Worm (Caenorhabditis elegans) whole organism, L4 larva: ENCODE results near the gene acdh-12.

Source experiments
- F44E2.7 ChIP-seq: fragments of 200-800 bp; sonication (Bioruptor generic); IDR thresholded peaks from 2 replicates; pipeline ENCODE4 v2.1.2; 2022; ENCODE audit warnings: missing genetic modification characterization, missing compliant biosample characterization
- F49E8.2 ChIP-seq: sonication (generic microtip); optimal IDR thresholded peaks from 2 replicates; lab custom pipeline; 2016; ENCODE audit warnings: missing compliant biosample characterization, mild to moderate bottlenecking, missing genetic modification characterization, borderline replicate concordance
- Y48G9A.11 ChIP-seq: fragments of 200-800 bp; sonication (Bioruptor generic); IDR thresholded peaks from 2 replicates; pipeline ENCODE4 v1.3.6; 2022; ENCODE audit warnings: missing genetic modification reagents, missing genetic modification characterization, missing compliant biosample characterization
- ZK337.2 ChIP-seq: fragments of 200-800 bp; sonication (Bioruptor generic); IDR thresholded peaks from 2 replicates; pipeline ENCODE4 v1.3.6; 2022; ENCODE audit warnings: missing genetic modification reagents, missing genetic modification characterization, missing compliant biosample characterization
- ZK546.5 ChIP-seq, 2 experiments: sonication (generic microtip); optimal IDR thresholded peaks; 2 replicates each; lab custom pipeline; 2017; ENCODE audit warnings: missing biosample characterization in 2 of 2, missing genetic modification characterization in 2 of 2
- aha-1 ChIP-seq: fragments of 150-350 bp; peaks from one replicate; lab custom pipeline; 2014; ENCODE audit warnings: missing biosample characterization, missing genetic modification characterization
- ama-1 ChIP-seq: fragments of 150-350 bp; optimal IDR thresholded peaks from 2 replicates; lab custom pipeline; 2014; ENCODE audit warnings: inconsistent platforms, mixed read lengths
- arid-1 ChIP-seq: fragments of 200-800 bp; sonication (Bioruptor generic); conservative IDR thresholded peaks from 2 replicates; pipeline ENCODE4 v1.3.6; 2022; ENCODE audit warnings: missing genetic modification reagents, missing genetic modification characterization, missing compliant biosample characterization
- cey-2 ChIP-seq: sonication (generic microtip); optimal IDR thresholded peaks from 3 replicates; lab custom pipeline; 2017; ENCODE audit warnings: missing genetic modification characterization, mild to moderate bottlenecking, missing compliant biosample characterization, antibody characterized with exemption, borderline replicate concordance; ENCODE audit not compliant: insufficient read depth
- daf-12 ChIP-seq: fragments of 150-350 bp; optimal IDR thresholded peaks from 2 replicates; lab custom pipeline; 2014; ENCODE audit warnings: missing biosample characterization, missing genetic modification reagents, missing genetic modification characterization
- daf-16 ChIP-seq, 3 experiments: sonication (generic microtip); optimal IDR thresholded peaks; 2 replicates each; lab custom pipeline; 2016 to 2017; ENCODE audit warnings: missing genetic modification characterization in 3 of 3, missing genetic modification reagents in 3 of 3, mild to moderate bottlenecking in 2 of 3, missing compliant biosample characterization in 2 of 3, missing biosample characterization in 1 of 3, moderate library complexity in 1 of 3
- dmd-6 ChIP-seq: fragments of 200-800 bp; sonication (Bioruptor generic); IDR thresholded peaks from 2 replicates; pipeline ENCODE4 v1.3.6; 2022; ENCODE audit warnings: missing genetic modification reagents, missing genetic modification characterization, missing compliant biosample characterization
- dmd-8 ChIP-seq: fragments of 200-800 bp; sonication (Bioruptor generic); IDR thresholded peaks from 2 replicates; pipeline ENCODE4 v1.3.6; 2022; ENCODE audit warnings: missing genetic modification characterization, missing compliant biosample characterization
- dmd-9 ChIP-seq: fragments of 200-800 bp; sonication (Bioruptor generic); IDR thresholded peaks from 2 replicates; pipeline ENCODE4 v1.3.6; 2022; ENCODE audit warnings: missing genetic modification reagents, missing genetic modification characterization, missing compliant biosample characterization
- duxl-1 ChIP-seq: sonication (generic microtip); optimal IDR thresholded peaks from 2 replicates; lab custom pipeline; 2016; ENCODE audit warnings: mild to moderate bottlenecking, missing genetic modification characterization, moderate library complexity, missing compliant biosample characterization; ENCODE audit not compliant: poor library complexity
- egl-27 ChIP-seq: sonication (generic microtip); optimal IDR thresholded peaks from 3 replicates; lab custom pipeline; 2017; ENCODE audit warnings: missing biosample characterization, missing genetic modification reagents, missing genetic modification characterization
- hlh-11 ChIP-seq: fragments of 200-800 bp; sonication (Bioruptor generic); optimal IDR thresholded peaks from 2 replicates; lab custom pipeline; 2018; ENCODE audit warnings: mild to moderate bottlenecking, missing genetic modification characterization, missing compliant biosample characterization
- jun-1 ChIP-seq: fragments of 150-350 bp; optimal IDR thresholded peaks from 2 replicates; lab custom pipeline; 2014; ENCODE audit warnings: missing biosample characterization, missing genetic modification reagents, missing genetic modification characterization
- lin-15B ChIP-seq: fragments of 150-350 bp; sonication (generic microtip); optimal IDR thresholded peaks from 3 replicates; lab custom pipeline; 2014; ENCODE audit warnings: missing biosample characterization, missing genetic modification characterization
- madf-5 ChIP-seq, 2 experiments: fragments of 200-800 bp; sonication (Bioruptor generic); IDR thresholded peaks; 2 replicates each; pipeline ENCODE4 v1.3.6; 2022; ENCODE audit warnings: missing compliant biosample characterization in 2 of 2, missing genetic modification characterization in 2 of 2
- mdl-1 ChIP-seq, 2 experiments: fragments of 150-350 bp in 1 of 2; sonication (generic microtip) in 1 of 2; optimal IDR thresholded peaks; 2 replicates each; lab custom pipeline; 2014 to 2017; ENCODE audit warnings: missing biosample characterization in 2 of 2, missing genetic modification characterization in 2 of 2
- nhr-102 ChIP-seq: sonication (generic microtip); optimal IDR thresholded peaks from 2 replicates; lab custom pipeline; 2016; ENCODE audit warnings: mild to moderate bottlenecking, missing genetic modification characterization, moderate library complexity, missing compliant biosample characterization
- nhr-111 ChIP-seq: fragments of 200-800 bp; sonication (Bioruptor generic); optimal IDR thresholded peaks from 2 replicates; lab custom pipeline; 2018; ENCODE audit warnings: mild to moderate bottlenecking, missing genetic modification characterization, missing compliant biosample characterization
- nhr-25 ChIP-seq: sonication (generic microtip); optimal IDR thresholded peaks from 2 replicates; lab custom pipeline; 2017; ENCODE audit warnings: missing genetic modification characterization, mild to moderate bottlenecking, missing compliant biosample characterization, antibody characterized with exemption, moderate library complexity, borderline replicate concordance; ENCODE audit not compliant: insufficient read depth
- nhr-28 ChIP-seq: fragments of 150-350 bp; optimal IDR thresholded peaks from 2 replicates; lab custom pipeline; 2014; ENCODE audit warnings: missing biosample characterization, missing genetic modification characterization
- nhr-41 ChIP-seq: fragments of 200-800 bp; sonication (Bioruptor generic); IDR thresholded peaks from 2 replicates; pipeline ENCODE4 v1.3.6; 2022; ENCODE audit warnings: missing genetic modification reagents, missing genetic modification characterization, missing compliant biosample characterization
- nhr-77 ChIP-seq: fragments of 150-350 bp; optimal IDR thresholded peaks from 2 replicates; lab custom pipeline; 2014; ENCODE audit warnings: missing biosample characterization, missing genetic modification characterization
- saeg-2 ChIP-seq: fragments of 200-800 bp; sonication (Bioruptor generic); IDR thresholded peaks from 2 replicates; pipeline ENCODE4 v1.3.6; 2022; ENCODE audit warnings: missing genetic modification reagents, missing genetic modification characterization, missing compliant biosample characterization
- set-16 ChIP-seq: fragments of 200-800 bp; sonication (Bioruptor generic); IDR thresholded peaks from 2 replicates; pipeline ENCODE4 v1.3.6; 2022; ENCODE audit warnings: missing genetic modification reagents, missing genetic modification characterization, missing compliant biosample characterization
- skn-1 ChIP-seq: fragments of 150-350 bp; optimal IDR thresholded peaks from 2 replicates; lab custom pipeline; 2014; ENCODE audit warnings: missing biosample characterization, missing genetic modification characterization
- unc-62 ChIP-seq, 3 experiments: fragments of 150-350 bp in 1 of 3; sonication (generic microtip); optimal IDR thresholded peaks in 2 of 3; peaks in 1 of 3; 1 replicate in 1 of 3; 2 replicates in 2 of 3; lab custom pipeline; 2014 to 2017; ENCODE audit warnings: missing biosample characterization in 3 of 3, missing genetic modification characterization in 3 of 3, missing genetic modification reagents in 3 of 3, missing genotype in 1 of 3
- zfp-3 ChIP-seq: fragments of 200-800 bp; sonication (Bioruptor generic); conservative IDR thresholded peaks from 2 replicates; pipeline ENCODE4 v1.3.6; 2022; ENCODE audit warnings: missing genetic modification reagents, missing genetic modification characterization, missing compliant biosample characterization
- zip-11 ChIP-seq: fragments of 200-800 bp; sonication (Bioruptor generic); IDR thresholded peaks from 2 replicates; pipeline ENCODE4 v1.3.6; 2022; ENCODE audit warnings: missing genetic modification characterization, missing compliant biosample characterization
- ztf-11 ChIP-seq: fragments of 150-350 bp; optimal IDR thresholded peaks from 2 replicates; lab custom pipeline; 2014; ENCODE audit warnings: missing biosample characterization, missing genetic modification characterization

acdh-12 gene

DNA sequence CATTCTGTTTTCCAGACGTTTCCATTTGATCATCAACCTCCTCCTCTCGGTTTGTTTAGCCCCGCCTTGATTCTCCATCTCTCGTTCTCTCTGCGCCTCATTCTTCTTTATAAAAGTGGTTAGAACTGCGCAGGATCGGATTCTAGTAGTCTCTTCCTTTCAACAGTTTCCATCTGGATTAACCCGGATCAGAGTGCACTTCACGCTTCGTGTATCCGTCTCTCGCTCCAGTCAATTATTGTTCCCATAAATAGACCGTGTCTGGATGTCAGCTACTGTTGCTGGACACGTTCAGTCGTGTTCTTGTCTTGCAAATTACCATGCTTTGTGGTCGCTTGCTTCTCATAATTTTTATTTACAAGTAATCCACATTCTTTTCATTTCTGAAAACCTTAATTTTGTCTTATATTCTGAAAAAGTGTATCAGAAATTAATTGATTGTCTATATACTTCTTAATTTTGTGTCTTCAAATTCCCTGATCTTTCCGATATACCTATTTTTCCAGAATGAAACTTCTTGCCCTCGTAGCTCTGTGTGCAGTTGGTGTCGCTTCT lies 33.3 kb upstream of the acdh-12 start, which contains the start of gene F32A5.4:
TSS of gene F32A5.4 (plus strand) at position 505 of the 555 bp plus-strand sequence.
- peak; percentile 73 for TF ChIP-seq ama-1 (lab: Kevin White, UChicago)
- peak; percentile 25 for TF ChIP-seq hlh-11 (tag; lab: Kevin White, UChicago)
- TF ChIP-seq egl-27 (tag; lab: Kevin White, UChicago) = no peak
- TF ChIP-seq arid-1 (GFP tag; lab: Robert Waterston, UW) = 0 out of 2 replicates have a peak, but pooled peaks have one; percentile 16
- TF ChIP-seq skn-1 (tag; lab: Kevin White, UChicago) = no peak

DNA sequence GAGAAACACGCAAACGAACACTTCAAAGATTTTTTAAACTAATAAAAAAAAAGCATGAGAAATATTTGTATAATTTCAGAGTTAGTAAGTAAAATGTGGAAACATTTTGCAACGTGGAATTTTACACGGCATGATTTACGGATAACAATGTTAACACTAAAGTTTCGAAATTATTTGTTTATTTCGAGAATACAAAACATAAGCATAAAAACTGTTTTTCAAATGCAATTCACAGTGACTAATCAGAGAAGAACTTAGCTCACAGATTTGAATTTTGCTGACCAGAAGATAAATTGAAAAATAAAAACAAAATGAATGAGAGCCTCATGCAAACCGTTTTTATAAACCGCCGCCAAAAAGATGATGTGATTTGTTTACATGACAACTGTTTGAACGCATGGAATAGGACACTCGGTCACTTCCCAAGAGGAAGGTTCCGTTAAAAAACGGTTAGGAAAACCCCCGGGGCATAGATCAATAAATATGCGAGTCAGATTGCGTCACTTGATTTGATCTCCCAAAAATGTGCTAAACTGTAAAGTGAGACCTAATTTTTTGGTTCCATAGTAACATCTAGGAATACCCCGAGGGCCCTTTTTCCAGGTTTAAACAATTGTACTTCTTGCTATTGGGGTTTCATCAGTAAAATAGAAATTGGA lies 30.6 kb upstream of the acdh-12 start, which contains the start of gene clh-3:
TSS of gene clh-3 (minus strand) at position 51 of the 659 bp plus-strand sequence.
- no peak for TF ChIP-seq F44E2.7
- no peak for TF ChIP-seq nhr-25 (tag; lab: Kevin White, UChicago)
- TF ChIP-seq F49E8.2 (tag; lab: Kevin White, UChicago) = no peak
- TF ChIP-seq nhr-111 (GFP tag; lab: Kevin White, UChicago) = no peak
- TF ChIP-seq set-16 (GFP tag; lab: Robert Waterston, UW) = no peak
- no peak for TF ChIP-seq dmd-8
- TF ChIP-seq mdl-1 (tag; optimal IDR thresholded peaks at IDR 0.05; lab: Kevin White, UChicago) = no peak
- TF ChIP-seq saeg-2 (GFP tag; lab: Robert Waterston, UW) = no peak
- no peak for TF ChIP-seq madf-5 (GFP tag; IDR thresholded peaks at IDR 0.05; lab: Robert Waterston, UW)
- TF ChIP-seq duxl-1 = no peak
- no peak for TF ChIP-seq nhr-102 (tag; lab: Kevin White, UChicago)
- TF ChIP-seq lin-15B (tag; lab: Kevin White, UChicago) = no peak
- TF ChIP-seq cey-2 = no peak
- no peak for TF ChIP-seq nhr-41 (GFP tag; lab: Robert Waterston, UW)

DNA sequence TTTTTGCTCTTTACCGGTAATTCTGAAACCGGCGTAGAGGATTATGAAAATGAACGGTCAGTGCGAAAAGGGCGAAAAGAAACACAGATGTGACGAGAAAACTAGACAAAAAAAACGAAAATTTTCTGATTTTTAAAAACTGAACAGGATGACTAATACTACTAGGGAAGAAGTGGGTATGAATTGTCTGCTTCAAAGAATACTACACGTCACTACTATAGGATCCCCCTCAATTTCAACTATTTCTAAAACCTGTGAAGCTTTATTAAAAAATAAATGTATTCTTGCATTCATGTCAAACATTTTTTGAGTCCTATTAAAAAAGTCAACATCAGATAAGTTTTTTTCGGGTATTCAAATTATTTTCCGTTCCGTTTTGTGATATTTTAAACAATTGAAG lies 28.6 kb upstream of the acdh-12 start:
- TF ChIP-seq ZK337.2 (GFP tag; lab: Robert Waterston, UW) (no peak), zip-11 (no peak), unc-62 (GFP tag; optimal IDR thresholded peaks at IDR 0.05 in 1 of 2; lab: Kevin White, UChicago) (peak in 1 of 2 experiments; percentile 56), unc-62 (tag; optimal IDR thresholded peaks at IDR 0.05; lab: Kevin White, UChicago) (no peak), aha-1 (tag; lab: Kevin White, UChicago) (peak; percentile 55)

DNA sequence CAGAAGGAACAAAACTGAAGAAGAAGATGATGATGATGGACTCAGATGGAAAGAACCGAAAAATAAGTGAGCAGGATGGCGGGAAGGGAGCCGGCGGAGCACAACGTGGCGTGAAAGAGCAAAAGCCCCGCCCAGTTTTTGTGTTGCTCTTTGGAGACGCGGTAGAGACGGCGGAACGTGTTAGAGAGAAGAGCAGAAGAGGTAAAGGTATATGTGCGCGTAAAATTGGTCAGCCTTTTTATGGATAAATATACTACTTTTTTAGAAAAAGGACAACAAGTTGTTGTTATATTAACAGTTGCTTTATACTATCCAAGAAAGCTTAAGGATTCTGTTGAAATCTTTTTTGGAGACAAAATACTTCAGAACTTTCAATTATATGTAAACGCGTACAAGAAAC lies 21.6 kb upstream of the acdh-12 start, which contains the start of gene E04F6.10:
TSS of gene E04F6.10 (minus strand) at position 101 of the 400 bp plus-strand sequence.
- no peak for TF ChIP-seq dmd-9 (GFP tag; lab: Robert Waterston, UW)
- no peak for TF ChIP-seq nhr-77 (tag; lab: Kevin White, UChicago)
- TF ChIP-seq unc-62 (GFP tag; optimal IDR thresholded peaks at IDR 0.05 in 1 of 2; lab: Kevin White, UChicago) = peak in 1 of 2 experiments; percentile 57
- TF ChIP-seq unc-62 (tag; optimal IDR thresholded peaks at IDR 0.05; lab: Kevin White, UChicago) = no peak
- peak; percentile 66 for TF ChIP-seq aha-1 (tag; lab: Kevin White, UChicago)
- TF ChIP-seq dmd-6 (GFP tag; lab: Robert Waterston, UW) = no peak

DNA sequence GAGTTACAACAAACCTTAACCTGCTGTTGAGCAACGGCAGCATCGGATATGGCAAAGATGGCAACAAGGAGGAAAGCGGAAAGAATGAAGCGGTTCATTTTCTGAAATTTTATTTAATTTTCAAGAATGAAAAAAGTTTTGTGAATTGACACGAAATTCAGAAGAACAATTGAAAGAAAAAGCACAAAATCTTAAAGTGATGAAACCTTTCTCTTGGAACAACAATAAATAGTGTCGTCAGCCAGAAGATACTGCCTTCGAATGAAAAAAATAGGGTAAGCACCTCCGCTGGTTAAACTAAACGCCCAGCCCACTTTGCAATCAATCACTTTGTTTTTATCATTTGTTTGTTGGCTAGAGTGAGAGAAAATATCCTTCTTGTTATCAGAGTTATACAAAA lies 16.6 kb upstream of the acdh-12 start, which contains the start of gene E04F6.9:
TSS of gene E04F6.9 (minus strand) at position 101 of the 400 bp plus-strand sequence.
- no peak for TF ChIP-seq ZK546.5 (tag; optimal IDR thresholded peaks at IDR 0.05; lab: Kevin White, UChicago)
- TF ChIP-seq Y48G9A.11 (GFP tag; lab: Robert Waterston, UW) = no peak
- TF ChIP-seq zfp-3 = no peak
- TF ChIP-seq ztf-11 (tag; lab: Kevin White, UChicago) = no peak
- peak in 1 of 2 experiments; percentile 36 for TF ChIP-seq daf-16 (GFP tag; optimal IDR thresholded peaks at IDR 0.05; lab: Kevin White, UChicago)
- no peak for TF ChIP-seq daf-16 (tag; optimal IDR thresholded peaks at IDR 0.05; lab: Kevin White, UChicago)
- no peak for TF ChIP-seq jun-1 (tag; lab: Kevin White, UChicago)
- TF ChIP-seq daf-12 (tag; lab: Kevin White, UChicago) = no peak
- TF ChIP-seq nhr-28 = no peak
